Fruit fly (Drosophila melanogaster): ENCODE measurements around the gene Sur-8.

- TF ChIP-seq CG15336 (GFP tag; IDR thresholded peaks at IDR 0.05) (no peak), Ets96B (tag; optimal IDR thresholded peaks at IDR 0.05) (no peak), Ets21C (GFP tag; optimal IDR thresholded peaks at IDR 0.05) (no peak), CG6792 (GFP tag; optimal IDR thresholded peaks at IDR 0.05) (no peak), Lpt (GFP tag; optimal IDR thresholded peaks at IDR 0.05) (no peak), OdsH (GFP tag; optimal IDR thresholded peaks at IDR 0.05) (no peak), Sox102F (GFP tag; optimal IDR thresholded peaks at IDR 0.05) (no peak), CG10631 (GFP tag; optimal IDR thresholded peaks at IDR 0.05) (no peak), fd85E (GFP tag; optimal IDR thresholded peaks at IDR 0.05) (no peak), Smox (GFP tag; optimal IDR thresholded peaks at IDR 0.05) (no peak), CG11294 (GFP tag; IDR thresholded peaks at IDR 0.05) (no peak), dac (GFP tag; optimal IDR thresholded peaks at IDR 0.05) (no peak), CG16779 (tag; optimal IDR thresholded peaks at IDR 0.05) (no peak)
Observed at dm6 chr3R:17379051-17379450, 23.3 kb downstream of the Sur-8 start.

Data from whole organism, prepupa.